Fruit fly (Drosophila melanogaster) whole organism: ENCODE results near the gene CG8560.

ENCODE experiments used
- CG8478 ChIP-seq: fragments of >200 bp; optimal IDR thresholded peaks from 2 replicates; lab custom pipeline; 2018; ENCODE audit warnings: inconsistent platforms
- Dll ChIP-seq: fragments of >200 bp; optimal IDR thresholded peaks from 2 replicates; lab custom pipeline; 2017
- EcR ChIP-seq, 2 experiments: fragments of >200 bp; optimal IDR thresholded peaks; 2 replicates each; lab custom pipeline; 2017; ENCODE audit warnings: missing biosample characterization in 2 of 2, missing genetic modification characterization in 2 of 2, missing genetic modification reagents in 2 of 2
- pan ChIP-seq: fragments of >200 bp; optimal IDR thresholded peaks from 2 replicates; lab custom pipeline; 2017
- psq ChIP-seq: fragments of >200 bp; optimal IDR thresholded peaks from 2 replicates; lab custom pipeline; 2017
- usp ChIP-seq: fragments of >200 bp; optimal IDR thresholded peaks from 2 replicates; lab custom pipeline; 2017; ENCODE audit warnings: missing biosample characterization, missing genetic modification characterization, mixed read lengths

DNA sequence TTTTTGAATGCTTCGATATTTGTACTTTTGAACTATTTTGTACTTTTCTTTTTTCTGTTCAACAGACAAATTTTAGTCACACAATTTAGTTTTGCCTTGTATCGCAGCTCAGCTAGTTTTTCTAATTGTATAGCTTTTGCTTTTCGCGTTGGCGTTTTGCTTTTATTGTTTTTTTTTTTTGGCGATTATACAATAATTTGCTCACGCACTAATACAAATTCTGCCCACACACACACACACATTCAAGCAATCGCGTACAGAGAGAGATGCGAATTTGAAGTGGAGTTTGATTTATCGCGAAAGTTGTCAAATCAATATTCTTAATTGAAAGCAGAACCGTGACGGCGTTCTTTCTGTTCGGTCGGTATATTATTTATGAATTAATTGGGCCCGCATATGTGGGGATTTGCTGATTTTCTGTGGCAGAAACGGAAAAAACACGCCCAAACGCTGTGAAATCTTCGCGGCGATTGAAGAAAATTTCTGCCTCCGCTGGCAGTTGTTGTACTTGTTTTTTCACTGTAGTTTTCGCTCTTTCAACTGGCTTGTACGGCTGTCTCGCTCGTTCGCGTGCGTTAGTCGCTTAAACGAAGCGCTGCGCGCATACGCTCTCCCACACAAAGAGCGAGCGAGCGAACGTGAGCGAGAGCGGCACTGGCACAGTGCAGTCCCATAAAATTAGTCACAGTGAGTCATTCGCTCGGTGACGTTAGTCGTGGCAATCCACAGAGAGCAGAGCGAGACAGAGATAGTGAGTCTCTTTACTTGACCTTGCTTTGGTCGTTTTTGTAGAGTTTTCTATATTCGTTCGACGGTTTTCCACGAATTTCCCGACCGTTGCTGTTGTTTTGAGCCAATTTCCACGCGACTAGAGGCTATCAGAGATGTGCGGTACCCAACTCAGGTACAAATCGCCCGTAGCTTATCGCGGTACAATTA is 31.0 kb upstream of the CG8560 start, which contains the start of gene Rac2:
- peak; percentile 96 for TF ChIP-seq Dll (lab: Kevin White, UChicago)
- TF ChIP-seq psq (lab: Kevin White, UChicago) = no peak
- TF ChIP-seq CG8478 (lab: Kevin White, UChicago) = peak; percentile 66
- TF ChIP-seq usp = no peak
- TF ChIP-seq pan = no peak
- TF ChIP-seq EcR (GFP tag; optimal IDR thresholded peaks at IDR 0.05; lab: Kevin White, UChicago) = no peak
